Fruit fly (Drosophila melanogaster): Measurements from ENCODE around the gene CG13847.

CG13847 gene

dm6 chr3R:22447874-22448254, 11.9 kb upstream of the CG13847 start, which contains the start of gene CG34376 (continued):
- no peak for TF ChIP-seq CG14667 (GFP tag; IDR thresholded peaks at IDR 0.05)
- TF ChIP-seq nau (GFP tag; optimal IDR thresholded peaks at IDR 0.05): peak; percentile 29
- no peak for TF ChIP-seq CG17568 (GFP tag; optimal IDR thresholded peaks at IDR 0.05)
- 0 out of 3 replicates have a peak, but pooled peaks have one; percentile 36 for TF ChIP-seq sr (GFP tag; IDR thresholded peaks at IDR 0.05)
- TF ChIP-seq lab (GFP tag; optimal IDR thresholded peaks at IDR 0.05): peak; percentile 49
- peak; percentile 17; the same call in 2 of the 3 replicates for TF ChIP-seq tgo (GFP tag; IDR thresholded peaks at IDR 0.05)
- no peak for TF ChIP-seq HLH54F (GFP tag; optimal IDR thresholded peaks at IDR 0.05)
- peak; percentile 4; the same call in 1 of the 3 replicates for TF ChIP-seq dysf (GFP tag; IDR thresholded peaks at IDR 0.05)
- peak; percentile 59; the same call in 1 of the 3 replicates for TF ChIP-seq CG14050 (GFP tag; IDR thresholded peaks at IDR 0.05)
- peak; percentile 90 for TF ChIP-seq Med (GFP tag)
- TF ChIP-seq shn (GFP tag; optimal IDR thresholded peaks at IDR 0.05): no peak
- no peak for TF ChIP-seq CG18011 (GFP tag; optimal IDR thresholded peaks at IDR 0.05)
- no peak for TF ChIP-seq jigr1 (GFP tag; IDR thresholded peaks at IDR 0.05)
- no peak for TF ChIP-seq Dip2 (GFP tag; IDR thresholded peaks at IDR 0.05)
- TF ChIP-seq sima (GFP tag; optimal IDR thresholded peaks at IDR 0.05): no peak
- TF ChIP-seq Dfd (GFP tag; optimal IDR thresholded peaks at IDR 0.05): no peak
- TF ChIP-seq nom (GFP tag; optimal IDR thresholded peaks at IDR 0.05): no peak
- no peak for TF ChIP-seq CG4328 (GFP tag; optimal IDR thresholded peaks at IDR 0.05)
- peak; percentile 67 for TF ChIP-seq CG15514 (GFP tag; optimal IDR thresholded peaks at IDR 0.05)
- TF ChIP-seq CG12155 (GFP tag; optimal IDR thresholded peaks at IDR 0.05): no peak
- TF ChIP-seq bab2 (GFP tag; optimal IDR thresholded peaks at IDR 0.05): no peak
- no peak for TF ChIP-seq pum (GFP tag; optimal IDR thresholded peaks at IDR 0.05)
- TF ChIP-seq CG14860 (GFP tag; IDR thresholded peaks at IDR 0.05; ENCODE audit: partially characterized antibody): no peak
- TF ChIP-seq CG18619 (GFP tag; optimal IDR thresholded peaks at IDR 0.05): no peak
- no peak for TF ChIP-seq CG6683 (GFP tag; optimal IDR thresholded peaks at IDR 0.05)
- no peak for TF ChIP-seq CG7839 (tag; optimal IDR thresholded peaks at IDR 0.05)
- no peak for TF ChIP-seq tin (GFP tag; optimal IDR thresholded peaks at IDR 0.05)
- peak; percentile 61; the same call in 1 of the 2 replicates for TF ChIP-seq ham (GFP tag; IDR thresholded peaks at IDR 0.05)
- no peak for TF ChIP-seq CG13894 (tag; optimal IDR thresholded peaks at IDR 0.05)
- TF ChIP-seq Abd-B (GFP tag; optimal IDR thresholded peaks at IDR 0.05): peak; percentile 35
- TF ChIP-seq Spps (tag; optimal IDR thresholded peaks at IDR 0.05): no peak
- TF ChIP-seq Six4 (GFP tag; optimal IDR thresholded peaks at IDR 0.05): no peak
- peak; percentile 36; the same call in 1 of the 2 replicates for TF ChIP-seq Bgb (GFP tag; IDR thresholded peaks at IDR 0.05; ENCODE audit: partially characterized antibody)
- peak; percentile 62 for TF ChIP-seq CG17186 (GFP tag; optimal IDR thresholded peaks at IDR 0.05)
- TF ChIP-seq CG18262 (tag; optimal IDR thresholded peaks at IDR 0.05): peak; percentile 29
- no peak for TF ChIP-seq maf-S (GFP tag; optimal IDR thresholded peaks at IDR 0.05)
- no peak for TF ChIP-seq btn (GFP tag; optimal IDR thresholded peaks at IDR 0.05)
- no peak for TF ChIP-seq CG15269 (tag; optimal IDR thresholded peaks at IDR 0.05)
- TF ChIP-seq CG7745 (tag; optimal IDR thresholded peaks at IDR 0.05): no peak
- peak; percentile 75; the same call in 1 of the 3 replicates for TF ChIP-seq CG34422 (GFP tag; IDR thresholded peaks at IDR 0.05)
- no peak for TF ChIP-seq vfl (GFP tag; optimal IDR thresholded peaks at IDR 0.05)
- TF ChIP-seq CG4404 (GFP tag; IDR thresholded peaks at IDR 0.05): no peak
- peak; percentile 74 for TF ChIP-seq CG2116 (GFP tag; optimal IDR thresholded peaks at IDR 0.05)
- TF ChIP-seq CoRest (tag; optimal IDR thresholded peaks at IDR 0.05): peak; percentile 62
- TF ChIP-seq CG5953 (GFP tag; IDR thresholded peaks at IDR 0.05): no peak
- TF ChIP-seq CG7556 (GFP tag; optimal IDR thresholded peaks at IDR 0.05): no peak
- TF ChIP-seq ro (GFP tag; IDR thresholded peaks at IDR 0.05): no peak
- peak; percentile 88 for TF ChIP-seq sens-2 (GFP tag; IDR thresholded peaks at IDR 0.05)
- no peak for TF ChIP-seq CG1602 (GFP tag; optimal IDR thresholded peaks at IDR 0.05)
- TF ChIP-seq CG8765 (GFP tag; IDR thresholded peaks at IDR 0.05): no peak
- TF ChIP-seq cad (GFP tag; optimal IDR thresholded peaks at IDR 0.05): no peak

Data from whole organism, embryonic.